Fruit fly (Drosophila melanogaster) whole organism, embryonic: ENCODE results near the gene GlyRS.
A peak's percentile ranks its signal among the peaks of the same experiment; 100 is the strongest.

ENCODE experiments used
- CG33557 ChIP-seq: fragments of 200-800 bp; sonication (Bioruptor generic); optimal IDR thresholded peaks from 2 replicates; lab custom pipeline; 2019; ENCODE audit warnings: missing biosample characterization, mild to moderate bottlenecking, missing genetic modification characterization, moderate library complexity
- CHES-1-like ChIP-seq: fragments of 200-800 bp; sonication (Bioruptor generic); optimal IDR thresholded peaks from 2 replicates; lab custom pipeline; 2016; ENCODE audit warnings: missing biosample characterization, missing genetic modification characterization
- NfI ChIP-seq: fragments of 200-800 bp; sonication (Bioruptor generic); optimal IDR thresholded peaks from 3 replicates; lab custom pipeline; 2018; ENCODE audit warnings: missing biosample characterization, mild to moderate bottlenecking, missing genetic modification characterization, moderate library complexity
- PHDP ChIP-seq: fragments of 200-800 bp; sonication (Bioruptor generic); optimal IDR thresholded peaks from 3 replicates; lab custom pipeline; 2018; ENCODE audit warnings: missing biosample characterization, mild to moderate bottlenecking, missing genetic modification characterization, moderate library complexity
- bsh ChIP-seq, 2 experiments: fragments of 200-800 bp; sonication (Bioruptor generic); optimal IDR thresholded peaks; 2 replicates each; lab custom pipeline; 2017 to 2018; ENCODE audit warnings: mild to moderate bottlenecking in 2 of 2, missing biosample characterization in 2 of 2, missing genetic modification characterization in 2 of 2, moderate library complexity in 1 of 2
- hth ChIP-seq: fragments of >200 bp; optimal IDR thresholded peaks from 2 replicates; lab custom pipeline; 2017; ENCODE audit warnings: inconsistent platforms
- unpg ChIP-seq: fragments of 200-800 bp; sonication (Bioruptor generic); optimal IDR thresholded peaks from 3 replicates; lab custom pipeline; 2018; ENCODE audit warnings: missing biosample characterization, mild to moderate bottlenecking, missing genetic modification characterization, moderate library complexity

DNA sequence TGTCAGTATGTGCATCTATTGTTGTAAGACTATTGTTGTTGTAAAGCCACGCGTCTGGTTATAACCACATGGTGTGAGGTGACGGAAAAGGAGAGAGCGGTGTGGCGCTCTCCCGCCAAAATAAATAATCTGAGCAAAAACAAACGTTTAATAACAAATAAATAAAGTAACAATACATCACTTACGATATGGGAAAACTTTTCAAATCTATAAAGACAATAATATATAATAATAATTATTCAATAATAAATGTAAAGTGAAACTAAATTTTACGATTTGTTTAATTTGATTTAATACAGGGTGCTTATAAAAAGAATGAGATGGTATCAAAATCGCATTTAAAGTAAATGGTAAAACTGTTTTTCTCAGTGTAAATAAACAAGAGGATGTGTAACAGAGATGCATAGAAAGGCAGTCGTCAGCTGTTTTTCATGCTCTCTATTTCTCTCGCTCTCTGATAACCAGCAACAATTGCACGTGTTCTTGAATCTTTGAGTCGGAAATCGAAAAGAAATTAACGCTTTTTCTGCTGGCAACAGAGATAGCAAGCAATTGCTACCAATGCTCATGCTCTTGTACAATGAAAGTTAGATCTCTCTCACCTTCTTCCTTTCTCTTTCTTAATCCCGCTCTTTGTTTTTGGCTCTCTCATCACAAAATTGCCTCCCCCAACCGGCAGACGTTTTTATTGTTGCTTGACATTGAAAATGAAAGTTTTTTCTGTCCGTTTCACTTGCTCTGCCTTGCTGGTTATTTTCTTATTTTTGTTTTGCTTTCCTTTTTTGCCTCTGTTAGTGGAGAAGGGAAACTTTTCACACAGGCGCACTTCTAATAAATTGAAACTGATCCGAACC lies 3.9 kb downstream of the GlyRS start:
- TF ChIP-seq bsh (GFP tag; optimal IDR thresholded peaks at IDR 0.05; lab: Kevin White, UChicago) (peak; percentile 53 to 89), unpg (peak; percentile 94), CG33557 (GFP tag; lab: Kevin White, UChicago) (peak; percentile 79), PHDP (tag; lab: Kevin White, UChicago) (peak; percentile 86), hth (lab: Kevin White, UChicago) (no peak), NfI (GFP tag; lab: Kevin White, UChicago) (peak; percentile 51), CHES-1-like (GFP tag; lab: Kevin White, UChicago) (no peak)
